Worm (Caenorhabditis elegans): Measurements from ENCODE around the gene F49C5.11.

- TF ChIP-seq dpl-1 (GFP tag; optimal IDR thresholded peaks at IDR 0.05) (no peak), tbx-2 (tag; optimal IDR thresholded peaks at IDR 0.05) (no peak), nhr-237 (tag; optimal IDR thresholded peaks at IDR 0.05) (no peak), nhr-76 (tag; optimal IDR thresholded peaks at IDR 0.05) (no peak), rnt-1 (tag; optimal IDR thresholded peaks at IDR 0.05) (no peak), ztf-11 (tag; optimal IDR thresholded peaks at IDR 0.05) (no peak), lin-13 (GFP tag; optimal IDR thresholded peaks at IDR 0.05) (no peak)
Measured at ce11 chrII:12549613-12550012, 6.1 kb upstream of the F49C5.11 start.

All from whole organism, L1 larva.